Worm (Caenorhabditis elegans) whole organism, L4 larva: ENCODE measurements around the gene copb-1.

Experiments used
- F10B5.3 ChIP-seq: sonication (generic microtip); optimal IDR thresholded peaks from 2 replicates; lab custom pipeline; 2016; ENCODE audit warnings: mild to moderate bottlenecking, missing genetic modification characterization, missing compliant biosample characterization
- F49E8.2 ChIP-seq: sonication (generic microtip); optimal IDR thresholded peaks from 2 replicates; lab custom pipeline; 2016; ENCODE audit warnings: missing compliant biosample characterization, mild to moderate bottlenecking, missing genetic modification characterization, borderline replicate concordance
- Y5F2A.4 ChIP-seq: fragments of 200-800 bp; sonication (Bioruptor generic); optimal IDR thresholded peaks from 2 replicates; lab custom pipeline; 2018; ENCODE audit warnings: mild to moderate bottlenecking, missing genetic modification characterization, missing compliant biosample characterization
- Y75B8A.6 ChIP-seq: fragments of 200-800 bp; sonication (Bioruptor generic); IDR thresholded peaks from 2 replicates; pipeline ENCODE4 v1.3.6; 2022; ENCODE audit warnings: missing genetic modification reagents, missing genetic modification characterization, missing compliant biosample characterization
- ZK546.5 ChIP-seq, 2 experiments: sonication (generic microtip); optimal IDR thresholded peaks; 2 replicates each; lab custom pipeline; 2017; ENCODE audit warnings: missing biosample characterization in 2 of 2, missing genetic modification characterization in 2 of 2
- aha-1 ChIP-seq: fragments of 150-350 bp; peaks from one replicate; lab custom pipeline; 2014; ENCODE audit warnings: missing biosample characterization, missing genetic modification characterization
- aly-2 ChIP-seq: sonication (generic microtip); optimal IDR thresholded peaks from 2 replicates; lab custom pipeline; 2018; ENCODE audit warnings: missing biosample characterization, missing genetic modification characterization
- ama-1 ChIP-seq: fragments of 150-350 bp; optimal IDR thresholded peaks from 2 replicates; lab custom pipeline; 2014; ENCODE audit warnings: inconsistent platforms, mixed read lengths
- attf-4 ChIP-seq: sonication (generic microtip); optimal IDR thresholded peaks from 3 replicates; lab custom pipeline; 2017; ENCODE audit warnings: missing biosample characterization, missing genetic modification characterization
- ceh-20 ChIP-seq: fragments of 200-800 bp; sonication (Bioruptor generic); IDR thresholded peaks from 2 replicates; pipeline ENCODE4 v1.3.6; 2022; ENCODE audit warnings: missing genetic modification reagents, missing genetic modification characterization, missing compliant biosample characterization
- ces-1 ChIP-seq: fragments of 150-350 bp; sonication (generic microtip); optimal IDR thresholded peaks from 4 replicates; lab custom pipeline; 2014; ENCODE audit warnings: missing biosample characterization, missing genetic modification reagents, missing genetic modification characterization
- daf-19 ChIP-seq: fragments of 200-800 bp; sonication (Bioruptor generic); conservative IDR thresholded peaks from 2 replicates; pipeline ENCODE4 v1.3.6; 2022; ENCODE audit warnings: missing genetic modification characterization, missing compliant biosample characterization
- daf-8 ChIP-seq: fragments of 200-800 bp; sonication (Bioruptor generic); IDR thresholded peaks from 2 replicates; pipeline ENCODE4 v1.3.6; 2022; ENCODE audit warnings: missing genetic modification characterization, missing compliant biosample characterization
- dmd-6 ChIP-seq: fragments of 200-800 bp; sonication (Bioruptor generic); IDR thresholded peaks from 2 replicates; pipeline ENCODE4 v1.3.6; 2022; ENCODE audit warnings: missing genetic modification reagents, missing genetic modification characterization, missing compliant biosample characterization
- dmd-8 ChIP-seq: fragments of 200-800 bp; sonication (Bioruptor generic); IDR thresholded peaks from 2 replicates; pipeline ENCODE4 v1.3.6; 2022; ENCODE audit warnings: missing genetic modification characterization, missing compliant biosample characterization
- dmd-9 ChIP-seq: fragments of 200-800 bp; sonication (Bioruptor generic); IDR thresholded peaks from 2 replicates; pipeline ENCODE4 v1.3.6; 2022; ENCODE audit warnings: missing genetic modification reagents, missing genetic modification characterization, missing compliant biosample characterization
- dve-1 ChIP-seq: sonication (generic microtip); optimal IDR thresholded peaks from 2 replicates; lab custom pipeline; 2017; ENCODE audit warnings: antibody characterized with exemption, mild to moderate bottlenecking, missing genetic modification characterization, missing compliant biosample characterization; ENCODE audit not compliant: insufficient read depth
- egl-27 ChIP-seq: sonication (generic microtip); optimal IDR thresholded peaks from 3 replicates; lab custom pipeline; 2017; ENCODE audit warnings: missing biosample characterization, missing genetic modification reagents, missing genetic modification characterization
- hlh-11 ChIP-seq: fragments of 200-800 bp; sonication (Bioruptor generic); optimal IDR thresholded peaks from 2 replicates; lab custom pipeline; 2018; ENCODE audit warnings: mild to moderate bottlenecking, missing genetic modification characterization, missing compliant biosample characterization
- hlh-30 ChIP-seq: sonication (generic microtip); optimal IDR thresholded peaks from 2 replicates; lab custom pipeline; 2017; ENCODE audit warnings: antibody characterized with exemption, mild to moderate bottlenecking, missing genetic modification characterization, missing compliant biosample characterization; ENCODE audit not compliant: insufficient read depth
- lim-7 ChIP-seq: fragments of 200-800 bp; sonication (Bioruptor generic); IDR thresholded peaks from 2 replicates; pipeline ENCODE4 v1.3.6; 2022; ENCODE audit warnings: missing genetic modification characterization, missing compliant biosample characterization
- lin-13 ChIP-seq: fragments of 150-350 bp; optimal IDR thresholded peaks from 2 replicates; lab custom pipeline; 2014; ENCODE audit warnings: missing biosample characterization, missing genetic modification reagents, missing genetic modification characterization
- lin-29 ChIP-seq: fragments of 200-800 bp; sonication (Bioruptor generic); IDR thresholded peaks from 2 replicates; pipeline ENCODE4 v1.3.6; 2022; ENCODE audit warnings: missing genetic modification reagents, missing genetic modification characterization, missing compliant biosample characterization
- lsy-2 ChIP-seq, 2 experiments: fragments of 150-350 bp in 1 of 2; sonication (generic microtip) in 1 of 2; optimal IDR thresholded peaks; 2 replicates each; lab custom pipeline; 2014 to 2017; ENCODE audit warnings: missing biosample characterization in 2 of 2, missing genetic modification characterization in 2 of 2
- mdt-29 ChIP-seq: fragments of 200-800 bp; sonication (Bioruptor generic); IDR thresholded peaks from 2 replicates; pipeline ENCODE4 v1.3.6; 2022; ENCODE audit warnings: missing genetic modification reagents, missing genetic modification characterization, missing compliant biosample characterization
- nhr-10 ChIP-seq: fragments of 150-350 bp; optimal IDR thresholded peaks from 2 replicates; lab custom pipeline; 2014; ENCODE audit warnings: missing biosample characterization, missing genetic modification characterization
- nhr-102 ChIP-seq: sonication (generic microtip); optimal IDR thresholded peaks from 2 replicates; lab custom pipeline; 2016; ENCODE audit warnings: mild to moderate bottlenecking, missing genetic modification characterization, moderate library complexity, missing compliant biosample characterization
- nhr-11 ChIP-seq: fragments of 150-350 bp; optimal IDR thresholded peaks from 2 replicates; lab custom pipeline; 2014; ENCODE audit warnings: missing biosample characterization, missing genetic modification characterization
- nhr-111 ChIP-seq: fragments of 200-800 bp; sonication (Bioruptor generic); optimal IDR thresholded peaks from 2 replicates; lab custom pipeline; 2018; ENCODE audit warnings: mild to moderate bottlenecking, missing genetic modification characterization, missing compliant biosample characterization
- nhr-237 ChIP-seq: sonication (generic microtip); optimal IDR thresholded peaks from 2 replicates; lab custom pipeline; 2017; ENCODE audit warnings: missing biosample characterization, missing genetic modification characterization
- nhr-28 ChIP-seq: fragments of 150-350 bp; optimal IDR thresholded peaks from 2 replicates; lab custom pipeline; 2014; ENCODE audit warnings: missing biosample characterization, missing genetic modification characterization
- nhr-42 ChIP-seq: fragments of 200-800 bp; sonication (Bioruptor generic); IDR thresholded peaks from 2 replicates; pipeline ENCODE4 v1.3.6; 2022; ENCODE audit warnings: missing genetic modification characterization, missing compliant biosample characterization
- nhr-6 ChIP-seq: fragments of 150-350 bp; optimal IDR thresholded peaks from 2 replicates; lab custom pipeline; 2014; ENCODE audit warnings: missing biosample characterization, missing genetic modification characterization
- php-3 ChIP-seq: fragments of 200-800 bp; sonication (Bioruptor generic); IDR thresholded peaks from 2 replicates; pipeline ENCODE4 v1.3.6; 2022; ENCODE audit warnings: missing genetic modification reagents, missing genetic modification characterization, missing compliant biosample characterization
- pqm-1 ChIP-seq: sonication (generic microtip); optimal IDR thresholded peaks from 2 replicates; lab custom pipeline; 2017; ENCODE audit warnings: missing biosample characterization, missing genetic modification characterization
- sdz-12 ChIP-seq: fragments of 200-800 bp; sonication (Bioruptor generic); optimal IDR thresholded peaks from 2 replicates; lab custom pipeline; 2018; ENCODE audit warnings: mild to moderate bottlenecking, missing genetic modification characterization, missing compliant biosample characterization
- set-16 ChIP-seq: fragments of 200-800 bp; sonication (Bioruptor generic); IDR thresholded peaks from 2 replicates; pipeline ENCODE4 v1.3.6; 2022; ENCODE audit warnings: missing genetic modification reagents, missing genetic modification characterization, missing compliant biosample characterization
- unc-62 ChIP-seq, 3 experiments: fragments of 150-350 bp in 1 of 3; sonication (generic microtip); optimal IDR thresholded peaks in 2 of 3; peaks in 1 of 3; 1 replicate in 1 of 3; 2 replicates in 2 of 3; lab custom pipeline; 2014 to 2017; ENCODE audit warnings: missing biosample characterization in 3 of 3, missing genetic modification characterization in 3 of 3, missing genetic modification reagents in 3 of 3, missing genotype in 1 of 3
- vab-7 ChIP-seq: fragments of 200-800 bp; sonication (Bioruptor generic); IDR thresholded peaks from 2 replicates; pipeline ENCODE4 v1.3.6; 2022; ENCODE audit warnings: missing genetic modification reagents, missing genetic modification characterization, missing compliant biosample characterization
- zag-1 ChIP-seq: fragments of 150-350 bp; optimal IDR thresholded peaks from 2 replicates; lab custom pipeline; 2014; ENCODE audit warnings: missing biosample characterization, missing genetic modification characterization
- zfp-2 ChIP-seq: sonication (generic microtip); optimal IDR thresholded peaks from 2 replicates; lab custom pipeline; 2016; ENCODE audit warnings: mild to moderate bottlenecking, missing genetic modification characterization, missing compliant biosample characterization
- zfp-3 ChIP-seq: fragments of 200-800 bp; sonication (Bioruptor generic); conservative IDR thresholded peaks from 2 replicates; pipeline ENCODE4 v1.3.6; 2022; ENCODE audit warnings: missing genetic modification reagents, missing genetic modification characterization, missing compliant biosample characterization
- zip-11 ChIP-seq: fragments of 200-800 bp; sonication (Bioruptor generic); IDR thresholded peaks from 2 replicates; pipeline ENCODE4 v1.3.6; 2022; ENCODE audit warnings: missing genetic modification characterization, missing compliant biosample characterization
- zip-2 ChIP-seq: fragments of 150-350 bp; optimal IDR thresholded peaks from 2 replicates; lab custom pipeline; 2014; ENCODE audit warnings: missing biosample characterization, missing genetic modification characterization

copb-1 gene

DNA sequence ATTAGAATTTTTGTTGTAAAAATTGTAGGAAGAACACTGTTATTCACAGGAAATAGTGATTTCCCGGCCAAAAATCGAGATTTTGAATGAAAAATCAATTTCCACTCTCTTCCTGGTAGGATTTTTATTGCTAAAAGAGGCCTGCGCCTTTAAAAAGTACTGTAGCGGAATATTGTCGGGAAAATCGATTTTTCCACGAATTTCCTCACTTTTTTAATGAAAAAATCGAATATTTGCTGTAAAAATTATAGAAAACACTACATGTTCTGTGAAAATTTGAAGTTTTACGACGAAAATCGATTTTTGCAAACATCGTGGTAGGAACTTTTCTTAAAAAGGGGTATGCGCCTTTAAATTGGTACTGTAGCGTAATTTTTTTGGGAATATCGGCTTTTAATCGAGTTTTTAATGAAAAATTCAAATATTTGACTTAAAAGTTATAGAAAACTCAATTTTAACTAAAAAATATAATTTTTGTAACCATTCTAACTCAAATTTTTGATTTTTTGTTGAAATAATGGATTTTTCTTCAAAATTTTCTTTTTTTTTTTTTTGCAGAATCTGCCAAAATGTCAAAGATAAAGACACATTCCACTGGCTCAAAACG, 22.2 kb upstream of the copb-1 start, which contains the start of gene lin-8:
TSS of gene lin-8 (plus strand) at position 557 of the 607 bp plus-strand sequence.
- TF ChIP-seq F49E8.2 (tag; lab: Kevin White, UChicago): peak; percentile 59
- no peak for TF ChIP-seq attf-4 (tag; lab: Kevin White, UChicago)

DNA sequence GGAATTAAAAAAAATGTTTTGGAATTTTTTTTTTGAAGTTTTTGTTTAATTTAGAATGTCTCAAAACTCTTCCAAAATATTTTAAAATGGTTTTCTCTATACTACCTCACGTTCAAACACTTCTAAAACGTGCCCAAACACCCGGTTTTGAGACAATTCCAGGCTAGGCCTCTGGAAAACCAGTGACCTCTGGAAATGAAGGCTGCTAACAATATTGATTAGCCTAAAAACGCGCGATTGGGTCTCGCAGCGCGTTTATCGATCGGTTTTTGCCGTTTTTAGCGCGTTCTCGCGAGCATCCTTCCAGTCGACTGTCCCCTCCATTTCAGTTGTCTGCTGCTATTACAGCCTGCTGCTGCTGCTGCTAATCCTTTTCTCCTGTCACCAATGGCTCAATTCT, 17.8 kb upstream of the copb-1 start, which contains the start of gene Y25C1A.6:
TSS of gene Y25C1A.6 (plus strand) at position 301 of the 400 bp plus-strand sequence.
- TF ChIP-seq hlh-11 (tag; lab: Kevin White, UChicago): no peak
- TF ChIP-seq nhr-6: no peak
- TF ChIP-seq nhr-237 (tag; lab: Kevin White, UChicago): no peak
- no peak for TF ChIP-seq lin-13
- no peak for TF ChIP-seq aha-1
- TF ChIP-seq lsy-2 (tag; optimal IDR thresholded peaks at IDR 0.05; lab: Kevin White, UChicago): no peak
- no peak for TF ChIP-seq ZK546.5 (tag; optimal IDR thresholded peaks at IDR 0.05; lab: Kevin White, UChicago)
- no peak for TF ChIP-seq nhr-102 (tag; lab: Kevin White, UChicago)
- no peak for TF ChIP-seq ama-1 (lab: Kevin White, UChicago)
- no peak for TF ChIP-seq lim-7 (GFP tag; lab: Robert Waterston, UW)
- TF ChIP-seq sdz-12 (GFP tag; lab: Kevin White, UChicago): no peak
- no peak for TF ChIP-seq unc-62 (GFP tag; optimal IDR thresholded peaks at IDR 0.05 in 1 of 2; lab: Kevin White, UChicago)
- no peak for TF ChIP-seq unc-62 (tag; optimal IDR thresholded peaks at IDR 0.05; lab: Kevin White, UChicago)

DNA sequence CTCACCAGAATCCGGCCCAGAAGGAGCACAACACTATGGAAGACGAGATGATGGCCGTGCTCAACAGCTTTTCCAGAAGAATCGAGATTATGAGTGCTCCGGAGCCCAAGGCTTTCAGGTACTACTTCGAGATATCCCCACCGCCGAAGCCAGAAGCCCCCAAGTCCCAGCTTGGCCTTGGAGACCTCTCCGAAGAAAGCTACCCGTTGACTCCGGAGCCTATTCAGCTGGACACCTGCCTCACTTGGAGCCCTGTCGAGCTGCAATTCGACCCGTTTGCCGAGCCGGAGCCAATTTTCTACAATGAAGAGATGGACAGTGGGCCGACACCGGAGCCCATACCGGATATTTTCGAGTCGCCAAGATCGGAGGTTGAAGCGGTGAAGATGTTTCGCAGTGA, 17.0 kb upstream of the copb-1 start:
- TF ChIP-seq ceh-20 (GFP tag; lab: Robert Waterston, UW): no peak
- TF ChIP-seq Y5F2A.4 (GFP tag; lab: Kevin White, UChicago): no peak
- TF ChIP-seq vab-7 (GFP tag; lab: Robert Waterston, UW): no peak
- no peak for TF ChIP-seq lin-29
- no peak for TF ChIP-seq nhr-42 (GFP tag; lab: Robert Waterston, UW)
- TF ChIP-seq daf-8: no peak
- no peak for TF ChIP-seq dmd-8 (GFP tag; lab: Robert Waterston, UW)
- no peak for TF ChIP-seq hlh-30 (tag; lab: Kevin White, UChicago)
- TF ChIP-seq aha-1: no peak
- TF ChIP-seq sdz-12 (GFP tag; lab: Kevin White, UChicago): peak; percentile 19
- no peak for TF ChIP-seq Y75B8A.6
- peak; percentile 83 for TF ChIP-seq set-16 (GFP tag; lab: Robert Waterston, UW)

DNA sequence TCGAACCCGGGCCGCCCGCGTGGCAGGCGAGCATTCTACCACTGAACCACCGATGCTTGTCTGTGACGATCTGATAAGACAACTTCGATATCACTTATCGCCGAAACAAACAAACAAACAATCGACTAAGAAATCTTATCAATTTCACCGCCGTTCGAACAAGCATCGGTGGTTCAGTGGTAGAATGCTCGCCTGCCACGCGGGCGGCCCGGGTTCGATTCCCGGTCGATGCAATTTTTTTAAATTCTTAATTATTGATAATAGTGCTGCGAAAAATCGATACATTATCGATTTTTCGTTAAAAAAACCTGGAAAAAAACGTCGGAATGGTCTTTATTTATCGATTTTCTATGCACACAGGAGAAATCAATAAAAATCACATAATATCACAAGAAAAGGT, 16.4 kb upstream of the copb-1 start:
- TF ChIP-seq zag-1 (tag; lab: Kevin White, UChicago) (no peak), ces-1 (GFP tag; lab: Kevin White, UChicago) (no peak), dmd-6 (GFP tag; lab: Robert Waterston, UW) (peak; percentile 36), php-3 (GFP tag; lab: Robert Waterston, UW) (peak; percentile 47; the same call in 1 of the 2 replicates), mdt-29 (peak; percentile 65; the same call in 1 of the 2 replicates), ama-1 (lab: Kevin White, UChicago) (no peak), zip-2 (tag; lab: Kevin White, UChicago) (peak; percentile 72), egl-27 (tag; lab: Kevin White, UChicago) (no peak), nhr-6 (no peak), F10B5.3 (tag; lab: Kevin White, UChicago) (no peak), pqm-1 (tag; lab: Kevin White, UChicago) (no peak), zfp-3 (GFP tag; lab: Robert Waterston, UW) (peak; percentile 69; the same call in 1 of the 2 replicates), zfp-2 (no peak), nhr-28 (peak; percentile 21), nhr-10 (tag; lab: Kevin White, UChicago) (no peak), daf-8 (no peak), daf-19 (GFP tag; lab: Robert Waterston, UW) (no peak), attf-4 (tag; lab: Kevin White, UChicago) (no peak), ZK546.5 (tag; optimal IDR thresholded peaks at IDR 0.05; lab: Kevin White, UChicago) (no peak), Y75B8A.6 (0 out of 2 replicates have a peak, but pooled peaks have one; percentile 44), nhr-111 (GFP tag; lab: Kevin White, UChicago) (no peak), dmd-9 (GFP tag; lab: Robert Waterston, UW) (no peak), hlh-11 (tag; lab: Kevin White, UChicago) (peak; percentile 36), dve-1 (peak; percentile 65), aly-2 (tag; lab: Kevin White, UChicago) (no peak), vab-7 (GFP tag; lab: Robert Waterston, UW) (peak; percentile 75), lin-13 (peak; percentile 50), aha-1 (peak; percentile 5), zip-11 (GFP tag; lab: Robert Waterston, UW) (no peak), nhr-11 (tag; lab: Kevin White, UChicago) (no peak)
